Worm (Caenorhabditis elegans) whole organism, L1 larva: ENCODE data around the gene atf-4.

ENCODE experiments used
- C04F5.9 ChIP-seq: sonication (generic microtip); optimal IDR thresholded peaks from 2 replicates; lab custom pipeline; 2016; ENCODE audit warnings: missing genetic modification characterization, missing compliant biosample characterization
- aly-2 ChIP-seq: fragments of 150-350 bp; optimal IDR thresholded peaks from 2 replicates; lab custom pipeline; 2014; ENCODE audit warnings: missing biosample characterization, missing genetic modification characterization
- ama-1 ChIP-seq: fragments of 150-350 bp; optimal IDR thresholded peaks from 2 replicates; lab custom pipeline; 2014
- blmp-1 ChIP-seq: fragments of 150-350 bp; optimal IDR thresholded peaks from 2 replicates; lab custom pipeline; 2014; ENCODE audit warnings: missing biosample characterization, missing genetic modification characterization
- ceh-63 ChIP-seq: fragments of 200-800 bp; sonication (Bioruptor generic); optimal IDR thresholded peaks from 2 replicates; lab custom pipeline; 2018; ENCODE audit warnings: mild to moderate bottlenecking, missing genetic modification characterization, missing compliant biosample characterization
- ceh-82 ChIP-seq, 3 experiments: fragments of 150-350 bp in 1 of 3; sonication (generic microtip) in 2 of 3; optimal IDR thresholded peaks; 2 replicates each; lab custom pipeline; 2014 to 2017; ENCODE audit warnings: missing biosample characterization in 3 of 3, missing genetic modification characterization in 3 of 3
- ceh-88 ChIP-seq: fragments of 200-800 bp; sonication (Bioruptor generic); IDR thresholded peaks from 2 replicates; pipeline ENCODE4 v1.3.6; 2022; ENCODE audit warnings: missing genetic modification characterization, missing compliant biosample characterization
- ceh-90 ChIP-seq: sonication (generic microtip); optimal IDR thresholded peaks from 2 replicates; lab custom pipeline; 2016; ENCODE audit warnings: missing genetic modification characterization, missing compliant biosample characterization
- ces-1 ChIP-seq: fragments of 150-350 bp; optimal IDR thresholded peaks from 2 replicates; lab custom pipeline; 2014; ENCODE audit warnings: missing biosample characterization, missing genetic modification reagents, missing genetic modification characterization
- efl-1 ChIP-seq, 4 experiments: fragments of 150-350 bp; optimal IDR thresholded peaks in 3 of 4; peaks in 1 of 4; 1 replicate in 1 of 4; 2 replicates in 3 of 4; lab custom pipeline; 2014; ENCODE audit warnings: missing biosample characterization in 2 of 4, missing genetic modification characterization in 2 of 4, missing genetic modification reagents in 2 of 4
- egl-27 ChIP-seq, 2 experiments: fragments of 150-350 bp in 1 of 2; sonication (generic microtip); optimal IDR thresholded peaks; 3 replicates each; lab custom pipeline; 2017 to 2018; ENCODE audit warnings: missing biosample characterization in 2 of 2, missing genetic modification characterization in 2 of 2, missing genetic modification reagents in 2 of 2
- elt-2 ChIP-seq: sonication (generic microtip); optimal IDR thresholded peaks from 2 replicates; lab custom pipeline; 2016; ENCODE audit warnings: missing genetic modification characterization, mild to moderate bottlenecking, inconsistent platforms, missing compliant biosample characterization, missing genetic modification reagents
- elt-3 ChIP-seq, 6 experiments: fragments of 150-350 bp in 1 of 6; sonication (generic microtip); optimal IDR thresholded peaks; 2 replicates each; lab custom pipeline; 2017 to 2018; ENCODE audit warnings: missing biosample characterization in 6 of 6, missing genetic modification characterization in 6 of 6, inconsistent platforms in 1 of 6
- grh-1 ChIP-seq: fragments of 200-800 bp; sonication (Bioruptor generic); IDR thresholded peaks from 2 replicates; pipeline ENCODE4 v1.3.6; 2022; ENCODE audit warnings: missing genetic modification reagents, missing genetic modification characterization, missing compliant biosample characterization
- hpl-2 ChIP-seq: fragments of 150-350 bp; optimal IDR thresholded peaks from 2 replicates; lab custom pipeline; 2014; ENCODE audit warnings: missing biosample characterization, missing genetic modification reagents, missing genetic modification characterization
- jun-1 ChIP-seq: fragments of 150-350 bp; optimal IDR thresholded peaks from 2 replicates; lab custom pipeline; 2014; ENCODE audit warnings: missing biosample characterization, missing genetic modification reagents, missing genetic modification characterization
- lin-13 ChIP-seq: fragments of 150-350 bp; optimal IDR thresholded peaks from 2 replicates; lab custom pipeline; 2014; ENCODE audit warnings: missing biosample characterization, missing genetic modification reagents, missing genetic modification characterization
- lin-14 ChIP-seq: fragments of 200-800 bp; sonication (Bioruptor generic); optimal IDR thresholded peaks from 2 replicates; lab custom pipeline; 2018; ENCODE audit warnings: mild to moderate bottlenecking, missing genetic modification characterization, moderate library complexity, missing compliant biosample characterization
- lin-15B ChIP-seq: fragments of 150-350 bp; sonication (generic microtip); optimal IDR thresholded peaks from 3 replicates; lab custom pipeline; 2014; ENCODE audit warnings: missing biosample characterization, missing genetic modification characterization
- lin-35 ChIP-seq, 2 experiments: fragments of 150-350 bp; optimal IDR thresholded peaks; 2 replicates each; lab custom pipeline; 2014; ENCODE audit warnings: missing biosample characterization in 2 of 2, missing genetic modification characterization in 2 of 2, missing genetic modification reagents in 2 of 2
- lsy-2 ChIP-seq, 2 experiments: fragments of 150-350 bp; optimal IDR thresholded peaks; 2 replicates each; lab custom pipeline; 2014; ENCODE audit warnings: missing biosample characterization in 2 of 2, missing genetic modification characterization in 2 of 2
- mab-9 ChIP-seq: fragments of 200-800 bp; sonication (Bioruptor generic); IDR thresholded peaks from 2 replicates; pipeline ENCODE4 v1.3.6; 2022; ENCODE audit warnings: missing genetic modification reagents, missing genetic modification characterization, missing compliant biosample characterization
- mdl-1 ChIP-seq, 2 experiments: fragments of 150-350 bp; optimal IDR thresholded peaks; 2 replicates each; lab custom pipeline; 2014 to 2017; ENCODE audit warnings: missing biosample characterization in 2 of 2, missing genetic modification characterization in 2 of 2, inconsistent platforms in 1 of 2
- mef-2 ChIP-seq: fragments of 150-350 bp; optimal IDR thresholded peaks from 2 replicates; lab custom pipeline; 2014; ENCODE audit warnings: missing biosample characterization, missing genetic modification characterization
- nhr-19 ChIP-seq: fragments of 200-800 bp; sonication (Bioruptor generic); conservative IDR thresholded peaks from 2 replicates; pipeline ENCODE4 v1.3.6; 2022; ENCODE audit warnings: missing genetic modification characterization, missing compliant biosample characterization
- nhr-20 ChIP-seq: sonication (generic microtip); optimal IDR thresholded peaks from 2 replicates; lab custom pipeline; 2016; ENCODE audit warnings: mild to moderate bottlenecking, missing genetic modification characterization, missing compliant biosample characterization
- nhr-28 ChIP-seq: fragments of 150-350 bp; optimal IDR thresholded peaks from 2 replicates; lab custom pipeline; 2014; ENCODE audit warnings: missing biosample characterization, missing genetic modification characterization
- nhr-47 ChIP-seq: sonication (generic microtip); optimal IDR thresholded peaks from 2 replicates; lab custom pipeline; 2016; ENCODE audit warnings: mild to moderate bottlenecking, missing genetic modification characterization, moderate library complexity, missing compliant biosample characterization
- nhr-71 ChIP-seq: sonication (generic microtip); optimal IDR thresholded peaks from 2 replicates; lab custom pipeline; 2016; ENCODE audit warnings: mild to moderate bottlenecking, missing genetic modification characterization, moderate library complexity, missing compliant biosample characterization
- nhr-76 ChIP-seq: sonication (generic microtip); optimal IDR thresholded peaks from 2 replicates; lab custom pipeline; 2017; ENCODE audit warnings: missing biosample characterization, missing genetic modification characterization
- nhr-85 ChIP-seq: sonication (generic microtip); peaks from one replicate; lab custom pipeline; 2016; ENCODE audit warnings: missing genetic modification characterization, inconsistent platforms, missing compliant biosample characterization
- nhr-90 ChIP-seq: sonication (generic microtip); optimal IDR thresholded peaks from 2 replicates; lab custom pipeline; 2016; ENCODE audit warnings: mild to moderate bottlenecking, missing genetic modification characterization, missing compliant biosample characterization; ENCODE audit not compliant: poor library complexity
- pqm-1 ChIP-seq: sonication (generic microtip); optimal IDR thresholded peaks from 3 replicates; lab custom pipeline; 2017; ENCODE audit warnings: missing biosample characterization, missing genetic modification characterization
- snpc-4 ChIP-seq: fragments of 150-350 bp; optimal IDR thresholded peaks from 2 replicates; lab custom pipeline; 2014; ENCODE audit warnings: missing biosample characterization, missing genetic modification characterization
- sptf-1 ChIP-seq: fragments of 150-350 bp; optimal IDR thresholded peaks from 2 replicates; lab custom pipeline; 2014; ENCODE audit warnings: missing biosample characterization, missing genetic modification characterization
- swsn-7 ChIP-seq: sonication (generic microtip); optimal IDR thresholded peaks from 2 replicates; lab custom pipeline; 2016; ENCODE audit warnings: missing genetic modification characterization, missing compliant biosample characterization
- tbx-2 ChIP-seq: sonication (generic microtip); optimal IDR thresholded peaks from 2 replicates; lab custom pipeline; 2016; ENCODE audit warnings: missing genetic modification characterization, missing compliant biosample characterization
- tlp-1 ChIP-seq: fragments of 150-350 bp; optimal IDR thresholded peaks from 2 replicates; lab custom pipeline; 2014; ENCODE audit warnings: missing biosample characterization, missing genetic modification characterization
- unc-30 ChIP-seq: sonication (generic microtip); optimal IDR thresholded peaks from 2 replicates; lab custom pipeline; 2017; ENCODE audit warnings: missing biosample characterization, missing genetic modification characterization
- unc-86 ChIP-seq: sonication (generic microtip); optimal IDR thresholded peaks from 2 replicates; lab custom pipeline; 2016; ENCODE audit warnings: missing genetic modification characterization, missing compliant biosample characterization
- unc-98 ChIP-seq: fragments of 200-800 bp; sonication (Bioruptor generic); IDR thresholded peaks from 2 replicates; pipeline ENCODE4 v1.3.6; 2022; ENCODE audit warnings: missing genetic modification characterization, missing compliant biosample characterization
- zag-1 ChIP-seq: fragments of 150-350 bp; optimal IDR thresholded peaks from 2 replicates; lab custom pipeline; 2014; ENCODE audit warnings: missing biosample characterization, missing genetic modification characterization
- zip-4 ChIP-seq: fragments of 200-800 bp; sonication (Bioruptor generic); optimal IDR thresholded peaks from 2 replicates; lab custom pipeline; 2018; ENCODE audit warnings: mild to moderate bottlenecking, missing genetic modification characterization, moderate library complexity, missing compliant biosample characterization
- ztf-4 ChIP-seq: fragments of 150-350 bp; optimal IDR thresholded peaks from 2 replicates; lab custom pipeline; 2014; ENCODE audit warnings: missing biosample characterization, missing genetic modification characterization

Gene atf-4

ce11 chrX:14790320-14791048, 20.1 kb downstream of the atf-4 start, which contains the start of gene tatn-1 (continued):
- peak; percentile 88 for TF ChIP-seq tbx-2 (tag; lab: Kevin White, UChicago)
- TF ChIP-seq lin-13 (GFP tag; lab: Kevin White, UChicago), result no peak
- TF ChIP-seq ceh-63 (GFP tag; lab: Kevin White, UChicago), result no peak
- TF ChIP-seq nhr-71 (tag; lab: Kevin White, UChicago), result peak; percentile 95
- no peak for TF ChIP-seq aly-2 (tag; lab: Kevin White, UChicago)
- TF ChIP-seq mab-9 (GFP tag; lab: Robert Waterston, UW), result no peak
- TF ChIP-seq ceh-88 (GFP tag; lab: Robert Waterston, UW), result no peak
- TF ChIP-seq unc-86, result no peak
- TF ChIP-seq mdl-1 (tag; optimal IDR thresholded peaks at IDR 0.05; lab: Kevin White, UChicago), result peak; percentile 84 to 99
- TF ChIP-seq unc-30, result no peak
- peak; percentile 83 for TF ChIP-seq grh-1 (GFP tag; lab: Robert Waterston, UW)
- TF ChIP-seq nhr-20 (tag; lab: Kevin White, UChicago), result peak; percentile 99
- peak; percentile 100 for TF ChIP-seq nhr-85
- TF ChIP-seq swsn-7 (tag; lab: Kevin White, UChicago), result peak; percentile 41
- peak in 1 of 3 experiments; percentile 0 for TF ChIP-seq ceh-82 (tag; optimal IDR thresholded peaks at IDR 0.05; lab: Kevin White, UChicago)
- TF ChIP-seq ama-1 (lab: Kevin White, UChicago), result no peak

- TF ChIP-seq nhr-47 (tag; lab: Kevin White, UChicago), result no peak
- TF ChIP-seq unc-98, result no peak
- peak in 2 of 6 experiments; percentile 1 to 48 for TF ChIP-seq elt-3 (tag; optimal IDR thresholded peaks at IDR 0.05; lab: Kevin White, UChicago)
- no peak for TF ChIP-seq mef-2 (tag; lab: Kevin White, UChicago)
- no peak for TF ChIP-seq lin-15B (tag; lab: Kevin White, UChicago)
- peak; percentile 68 for TF ChIP-seq elt-2 (tag; lab: Kevin White, UChicago)
- TF ChIP-seq jun-1 (tag; lab: Kevin White, UChicago), result no peak
- TF ChIP-seq zag-1 (tag; lab: Kevin White, UChicago), result no peak
- TF ChIP-seq lsy-2 (tag; optimal IDR thresholded peaks at IDR 0.05; lab: Kevin White, UChicago), result no peak
- TF ChIP-seq nhr-76 (tag; lab: Kevin White, UChicago), result no peak
- no peak for TF ChIP-seq unc-30
- TF ChIP-seq nhr-19 (GFP tag; lab: Robert Waterston, UW), result no peak
- no peak for TF ChIP-seq efl-1 (optimal IDR thresholded peaks at IDR 0.05; lab: Kevin White, UChicago)
- peak in 1 of 2 experiments; percentile 71 for TF ChIP-seq efl-1 (GFP tag; optimal IDR thresholded peaks at IDR 0.05 in 1 of 2; lab: Kevin White, UChicago)
These were observed 23.1 kb downstream of the atf-4 start for ce11 chrX:14787557-14787932.

ce11 chrX:14786821-14787556, 23.6 kb downstream of the atf-4 start:
- TF ChIP-seq nhr-85 (peak; percentile 97), blmp-1 (tag; lab: Kevin White, UChicago) (peak; percentile 83), elt-3 (tag; optimal IDR thresholded peaks at IDR 0.05; lab: Kevin White, UChicago) (peak in 3 of 6 experiments; percentile 24 to 72 (median 34)), lin-35 (GFP tag; optimal IDR thresholded peaks at IDR 0.05; lab: Kevin White, UChicago) (peak in 1 of 2 experiments; percentile 67), ces-1 (no peak), nhr-19 (GFP tag; lab: Robert Waterston, UW) (peak; percentile 57), ztf-4 (tag; lab: Kevin White, UChicago) (no peak), nhr-28 (tag; lab: Kevin White, UChicago) (no peak), tlp-1 (tag; lab: Kevin White, UChicago) (no peak), hpl-2 (GFP tag; lab: Kevin White, UChicago) (no peak), nhr-47 (tag; lab: Kevin White, UChicago) (peak; percentile 34), grh-1 (GFP tag; lab: Robert Waterston, UW) (peak; percentile 58; the same call in 1 of the 2 replicates), sptf-1 (tag; lab: Kevin White, UChicago) (no peak), efl-1 (optimal IDR thresholded peaks at IDR 0.05; lab: Kevin White, UChicago) (no peak), efl-1 (GFP tag; optimal IDR thresholded peaks at IDR 0.05 in 1 of 2; lab: Kevin White, UChicago) (peak in 1 of 2 experiments; percentile 92), zip-4 (no peak), lin-14 (GFP tag; lab: Kevin White, UChicago) (peak; percentile 71), nhr-90 (tag; lab: Kevin White, UChicago) (peak; percentile 57), nhr-71 (tag; lab: Kevin White, UChicago) (peak; percentile 82), egl-27 (tag; optimal IDR thresholded peaks at IDR 0.05; lab: Kevin White, UChicago) (no peak), tbx-2 (tag; lab: Kevin White, UChicago) (peak; percentile 34), snpc-4 (peak; percentile 4), ceh-90 (tag; lab: Kevin White, UChicago) (no peak), mdl-1 (tag; optimal IDR thresholded peaks at IDR 0.05; lab: Kevin White, UChicago) (peak in 1 of 2 experiments; percentile 72), pqm-1 (no peak), lsy-2 (tag; optimal IDR thresholded peaks at IDR 0.05; lab: Kevin White, UChicago) (peak in 1 of 2 experiments; percentile 8), elt-2 (tag; lab: Kevin White, UChicago) (peak; percentile 55), nhr-20 (tag; lab: Kevin White, UChicago) (peak; percentile 91), C04F5.9 (tag; lab: Kevin White, UChicago) (no peak)
